Fruit fly (Drosophila melanogaster) whole organism, embryonic: ENCODE results near the gene nst.

ENCODE experiments used
- Blimp-1 ChIP-seq: fragments of 200-800 bp; sonication (Bioruptor generic); optimal IDR thresholded peaks from 3 replicates; lab custom pipeline; 2018; ENCODE audit warnings: missing biosample characterization, missing genetic modification characterization, mild to moderate bottlenecking, moderate library complexity, missing genetic modification reagents
- CG1024 ChIP-seq: fragments of 200-800 bp; sonication (Bioruptor generic); IDR thresholded peaks from 2 replicates; pipeline ENCODE4 v1.3.6; 2022; ENCODE audit warnings: missing biosample characterization, missing genetic modification characterization
- CG10565 ChIP-seq: fragments of 200-800 bp; sonication (Bioruptor generic); optimal IDR thresholded peaks from 3 replicates; lab custom pipeline; 2016; ENCODE audit warnings: missing biosample characterization, mild to moderate bottlenecking, missing genetic modification characterization
- CG10979 ChIP-seq: fragments of 200-800 bp; sonication (Bioruptor generic); optimal IDR thresholded peaks from 2 replicates; lab custom pipeline; 2018; ENCODE audit warnings: missing biosample characterization, mild to moderate bottlenecking, missing genetic modification characterization, moderate library complexity
- CG12104 ChIP-seq: fragments of 200-800 bp; sonication (Bioruptor generic); optimal IDR thresholded peaks from 3 replicates; lab custom pipeline; 2016; ENCODE audit warnings: missing biosample characterization, missing genetic modification characterization
- CG13424 ChIP-seq: fragments of 200-800 bp; sonication (Bioruptor generic); optimal IDR thresholded peaks from 2 replicates; lab custom pipeline; 2019; ENCODE audit warnings: missing biosample characterization, mild to moderate bottlenecking, missing genetic modification characterization, moderate library complexity
- CG14710 ChIP-seq: fragments of 200-800 bp; sonication (Bioruptor generic); optimal IDR thresholded peaks from 3 replicates; lab custom pipeline; 2019; ENCODE audit warnings: missing biosample characterization, mild to moderate bottlenecking, missing genetic modification characterization, moderate library complexity
- CG14860 ChIP-seq: fragments of 200-800 bp; sonication (Bioruptor generic); IDR thresholded peaks from 3 replicates; pipeline ENCODE4 v1.3.6; 2022; ENCODE audit warnings: missing biosample characterization, missing genetic modification characterization; ENCODE audit not compliant: partially characterized antibody
- CG15269 ChIP-seq: fragments of 200-800 bp; sonication (Bioruptor generic); optimal IDR thresholded peaks from 2 replicates; lab custom pipeline; 2018; ENCODE audit warnings: missing biosample characterization, mild to moderate bottlenecking, missing genetic modification characterization, moderate library complexity
- CG1603 ChIP-seq: fragments of 200-800 bp; sonication (Bioruptor generic); optimal IDR thresholded peaks from 2 replicates; lab custom pipeline; 2019; ENCODE audit warnings: missing biosample characterization, mild to moderate bottlenecking, missing genetic modification characterization, moderate library complexity
- CG16813 ChIP-seq: fragments of 200-800 bp; sonication (Bioruptor generic); IDR thresholded peaks from 3 replicates; pipeline ENCODE4 v1.3.6; 2022; ENCODE audit warnings: missing biosample characterization, missing genetic modification characterization; ENCODE audit not compliant: partially characterized antibody
- CG17186 ChIP-seq: fragments of 200-800 bp; sonication (Bioruptor generic); optimal IDR thresholded peaks from 3 replicates; lab custom pipeline; 2017; ENCODE audit warnings: missing biosample characterization, missing genetic modification reagents, missing genetic modification characterization
- CG17328 ChIP-seq: fragments of 200-800 bp; sonication (Bioruptor generic); IDR thresholded peaks from 2 replicates; pipeline ENCODE4 v1.3.6; 2022; ENCODE audit warnings: missing biosample characterization, missing genetic modification characterization
- CG17612 ChIP-seq: fragments of 200-800 bp; sonication (Bioruptor generic); IDR thresholded peaks from 2 replicates; pipeline ENCODE4 v1.3.6; 2022; ENCODE audit warnings: missing biosample characterization, missing genetic modification characterization
- CG31441 ChIP-seq: fragments of 200-800 bp; sonication (Bioruptor generic); IDR thresholded peaks from 2 replicates; pipeline ENCODE4 v1.3.6; 2022; ENCODE audit warnings: missing biosample characterization, missing genetic modification characterization
- CG5180 ChIP-seq: fragments of 200-800 bp; sonication (Bioruptor generic); optimal IDR thresholded peaks from 3 replicates; lab custom pipeline; 2017; ENCODE audit warnings: missing biosample characterization, missing genetic modification characterization, mild to moderate bottlenecking, moderate library complexity, missing genetic modification reagents
- CG5245 ChIP-seq: fragments of 200-800 bp; sonication (Bioruptor generic); optimal IDR thresholded peaks from 3 replicates; lab custom pipeline; 2016; ENCODE audit warnings: missing biosample characterization, missing genetic modification characterization
- CG6689 ChIP-seq: fragments of 200-800 bp; sonication (Bioruptor generic); IDR thresholded peaks from 2 replicates; pipeline ENCODE4 v1.3.6; 2022; ENCODE audit warnings: missing biosample characterization, missing genetic modification characterization
- CG9609 ChIP-seq: fragments of 200-800 bp; sonication (Bioruptor generic); optimal IDR thresholded peaks from 3 replicates; lab custom pipeline; 2016; ENCODE audit warnings: missing biosample characterization, missing genetic modification characterization
- D19B ChIP-seq: fragments of 200-800 bp; sonication (Bioruptor generic); optimal IDR thresholded peaks from 2 replicates; lab custom pipeline; 2017; ENCODE audit warnings: missing biosample characterization, mild to moderate bottlenecking, missing genetic modification characterization
- Eip74EF ChIP-seq, 2 experiments: fragments of 200-800 bp in 1 of 2; fragments of >200 bp in 1 of 2; sonication (Bioruptor generic) in 1 of 2; optimal IDR thresholded peaks; 2 replicates each; lab custom pipeline; 2017 to 2019; ENCODE audit warnings: missing biosample characterization in 2 of 2, missing genetic modification characterization in 2 of 2, mild to moderate bottlenecking in 1 of 2, moderate library complexity in 1 of 2
- Hr3 ChIP-seq: fragments of 200-800 bp; sonication (Bioruptor generic); optimal IDR thresholded peaks from 3 replicates; lab custom pipeline; 2016; ENCODE audit warnings: missing biosample characterization, missing genetic modification characterization
- NfI ChIP-seq: fragments of 200-800 bp; sonication (Bioruptor generic); optimal IDR thresholded peaks from 3 replicates; lab custom pipeline; 2018; ENCODE audit warnings: missing biosample characterization, mild to moderate bottlenecking, missing genetic modification characterization, moderate library complexity
- Ptx1 ChIP-seq: fragments of 200-800 bp; sonication (Bioruptor generic); IDR thresholded peaks from 2 replicates; pipeline ENCODE4 v1.3.6; 2022; ENCODE audit warnings: missing biosample characterization, missing genetic modification characterization
- Taf1 ChIP-seq: fragments of 200-800 bp; sonication (Bioruptor generic); IDR thresholded peaks from 2 replicates; pipeline ENCODE4 v1.3.6; 2022; ENCODE audit warnings: missing biosample characterization, missing genetic modification characterization
- Usf ChIP-seq: fragments of 200-800 bp; sonication (Bioruptor generic); optimal IDR thresholded peaks from 2 replicates; lab custom pipeline; 2017; ENCODE audit warnings: missing genotype, missing biosample characterization, missing genetic modification characterization
- Xbp1 ChIP-seq: fragments of 200-800 bp; sonication (Bioruptor generic); optimal IDR thresholded peaks from 3 replicates; lab custom pipeline; 2016; ENCODE audit warnings: missing biosample characterization, mild to moderate bottlenecking, missing genetic modification characterization
- bcd ChIP-seq: fragments of 200-800 bp; sonication (Bioruptor generic); optimal IDR thresholded peaks from 2 replicates; lab custom pipeline; 2017; ENCODE audit warnings: missing biosample characterization, mild to moderate bottlenecking, missing genetic modification characterization
- btn ChIP-seq: fragments of 200-800 bp; sonication (Bioruptor generic); optimal IDR thresholded peaks from 2 replicates; lab custom pipeline; 2016; ENCODE audit warnings: missing biosample characterization, missing genetic modification characterization
- cas ChIP-seq: fragments of 200-800 bp; sonication (Bioruptor generic); IDR thresholded peaks from 2 replicates; pipeline ENCODE4 v1.3.6; 2022; ENCODE audit warnings: missing biosample characterization, missing genetic modification characterization
- caup ChIP-seq: fragments of 200-800 bp; sonication (Bioruptor generic); optimal IDR thresholded peaks from 3 replicates; lab custom pipeline; 2017; ENCODE audit warnings: missing biosample characterization, mild to moderate bottlenecking, missing genetic modification characterization, moderate library complexity; ENCODE audit not compliant: severe bottlenecking
- chif ChIP-seq, 2 experiments: fragments of 200-800 bp; sonication (Bioruptor generic); optimal IDR thresholded peaks; 3 replicates each; lab custom pipeline; 2016; ENCODE audit warnings: missing biosample characterization in 2 of 2, missing genetic modification characterization in 2 of 2
- chm ChIP-seq: fragments of 200-800 bp; sonication (Bioruptor generic); IDR thresholded peaks from 2 replicates; pipeline ENCODE4 v1.3.6; 2022; ENCODE audit warnings: missing biosample characterization, missing genetic modification characterization
- corto ChIP-seq: fragments of 200-800 bp; sonication (Bioruptor generic); optimal IDR thresholded peaks from 2 replicates; lab custom pipeline; 2016; ENCODE audit warnings: missing biosample characterization, mild to moderate bottlenecking, missing genetic modification characterization, moderate library complexity
- dm ChIP-seq: fragments of 200-800 bp; sonication (Bioruptor generic); optimal IDR thresholded peaks from 3 replicates; lab custom pipeline; 2016; ENCODE audit warnings: missing biosample characterization, missing genetic modification characterization
- ewg ChIP-seq: fragments of 200-800 bp; sonication (Bioruptor generic); optimal IDR thresholded peaks from 3 replicates; lab custom pipeline; 2017; ENCODE audit warnings: mild to moderate bottlenecking, missing biosample characterization, missing genetic modification reagents, missing genetic modification characterization
- gem ChIP-seq: fragments of 200-800 bp; sonication (Bioruptor generic); optimal IDR thresholded peaks from 2 replicates; lab custom pipeline; 2019; ENCODE audit warnings: missing biosample characterization, mild to moderate bottlenecking, missing genetic modification characterization, moderate library complexity
- grau ChIP-seq: fragments of 200-800 bp; optimal IDR thresholded peaks from 3 replicates; lab custom pipeline; 2019; ENCODE audit warnings: missing biosample characterization, mild to moderate bottlenecking, missing genetic modification characterization, moderate library complexity
- ind ChIP-seq: fragments of 200-800 bp; sonication (Bioruptor generic); optimal IDR thresholded peaks from 3 replicates; lab custom pipeline; 2016; ENCODE audit warnings: missing biosample characterization, missing genetic modification characterization
- kni ChIP-seq: fragments of 200-800 bp; sonication (Bioruptor generic); optimal IDR thresholded peaks from 3 replicates; lab custom pipeline; 2017; ENCODE audit warnings: mild to moderate bottlenecking, missing biosample characterization, missing genetic modification reagents, missing genetic modification characterization
- luna ChIP-seq: fragments of 200-800 bp; sonication (Bioruptor generic); optimal IDR thresholded peaks from 2 replicates; lab custom pipeline; 2016; ENCODE audit warnings: missing biosample characterization, missing genetic modification characterization
- maf-S ChIP-seq: fragments of 200-800 bp; sonication (Bioruptor generic); optimal IDR thresholded peaks from 2 replicates; lab custom pipeline; 2016; ENCODE audit warnings: missing biosample characterization, missing genetic modification characterization
- pb ChIP-seq: fragments of 200-800 bp; sonication (Bioruptor generic); optimal IDR thresholded peaks from 3 replicates; lab custom pipeline; 2016; ENCODE audit warnings: missing biosample characterization, missing genetic modification characterization
- pita ChIP-seq: fragments of 200-800 bp; sonication (Bioruptor generic); optimal IDR thresholded peaks from 2 replicates; lab custom pipeline; 2017; ENCODE audit warnings: missing biosample characterization, mild to moderate bottlenecking, missing genetic modification characterization
- row ChIP-seq: fragments of 200-800 bp; sonication (Bioruptor generic); IDR thresholded peaks from 3 replicates; pipeline ENCODE4 v1.3.6; 2022; ENCODE audit warnings: missing biosample characterization, missing genetic modification characterization
- slbo ChIP-seq: fragments of 200-800 bp; sonication (Bioruptor generic); IDR thresholded peaks from 2 replicates; pipeline ENCODE4 v1.3.6; 2022; ENCODE audit warnings: missing biosample characterization, missing genetic modification characterization
- unpg ChIP-seq: fragments of 200-800 bp; sonication (Bioruptor generic); optimal IDR thresholded peaks from 3 replicates; lab custom pipeline; 2018; ENCODE audit warnings: missing biosample characterization, mild to moderate bottlenecking, missing genetic modification characterization, moderate library complexity
- usp ChIP-seq: fragments of >200 bp; optimal IDR thresholded peaks from 2 replicates; lab custom pipeline; 2017; ENCODE audit warnings: missing biosample characterization, missing genetic modification characterization
- vvl ChIP-seq: fragments of 200-800 bp; sonication (Bioruptor generic); IDR thresholded peaks from 2 replicates; pipeline ENCODE4 v1.3.6; 2022; ENCODE audit warnings: missing biosample characterization, missing genetic modification characterization
- z ChIP-seq: fragments of 200-800 bp; sonication (Bioruptor generic); IDR thresholded peaks from 3 replicates; pipeline ENCODE4 v1.3.6; 2022; ENCODE audit warnings: missing biosample characterization, missing genetic modification characterization

The nst gene

DNA sequence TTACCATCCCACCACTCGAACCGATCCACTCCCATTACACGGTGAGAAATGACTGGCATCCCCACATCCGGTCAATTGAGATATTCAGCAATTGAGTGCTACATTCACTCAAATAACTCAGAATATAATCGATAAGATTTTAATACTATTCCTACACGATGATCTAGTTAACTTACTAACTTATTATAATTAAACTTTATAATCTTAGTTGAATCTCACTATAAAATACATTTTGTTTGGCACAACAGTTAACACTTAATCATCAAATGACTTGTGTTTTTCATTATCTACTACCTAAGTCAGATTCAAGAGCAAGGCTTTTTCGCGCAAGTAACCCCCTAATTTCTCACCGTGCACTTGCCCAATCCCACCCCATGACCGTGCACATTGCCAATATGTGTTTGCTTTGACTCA, 34.7 kb downstream of the nst start (continued):
- peak; percentile 62 for TF ChIP-seq CG13424 (tag; lab: Kevin White, UChicago)
- peak; percentile 90 for TF ChIP-seq z (GFP tag; lab: Robert Waterston, UW)
- TF ChIP-seq D19B (GFP tag; lab: Kevin White, UChicago), result no peak
- 0 out of 2 replicates have a peak, but pooled peaks have one; percentile 19 for TF ChIP-seq CG6689
- no peak for TF ChIP-seq chm (GFP tag; lab: Robert Waterston, UW)
- peak; percentile 37 for TF ChIP-seq ind
- TF ChIP-seq CG31441 (GFP tag; lab: Robert Waterston, UW), result no peak; the same call in 1 of the 2 replicates
- TF ChIP-seq CG10565 (GFP tag; lab: Kevin White, UChicago), result no peak
- no peak for TF ChIP-seq btn
- TF ChIP-seq CG16813 (GFP tag; lab: Robert Waterston, UW), result no peak
- TF ChIP-seq CG15269 (tag; lab: Kevin White, UChicago), result peak; percentile 49
- TF ChIP-seq gem (tag; lab: Kevin White, UChicago), result peak; percentile 66
- no peak for TF ChIP-seq CG14860 (GFP tag; lab: Robert Waterston, UW)
- TF ChIP-seq grau (tag; lab: Kevin White, UChicago), result peak; percentile 64
- no peak for TF ChIP-seq CG17186 (GFP tag; lab: Kevin White, UChicago)
- no peak for TF ChIP-seq usp (GFP tag; lab: Kevin White, UChicago)
- no peak for TF ChIP-seq Taf1 (GFP tag; lab: Robert Waterston, UW)
- TF ChIP-seq Xbp1 (GFP tag; lab: Kevin White, UChicago), result peak; percentile 36
- no peak for TF ChIP-seq pb (GFP tag; lab: Kevin White, UChicago)
- TF ChIP-seq CG5245 (GFP tag; lab: Kevin White, UChicago), result no peak
- no peak for TF ChIP-seq luna
- TF ChIP-seq vvl, result 0 out of 2 replicates have a peak, but pooled peaks have one; percentile 19
- TF ChIP-seq Usf (GFP tag; lab: Kevin White, UChicago), result peak; percentile 34
- TF ChIP-seq cas (GFP tag; lab: Robert Waterston, UW), result no peak
- TF ChIP-seq CG14710 (tag; lab: Kevin White, UChicago), result peak; percentile 24
- TF ChIP-seq maf-S (GFP tag; lab: Kevin White, UChicago), result no peak
- peak; percentile 31 for TF ChIP-seq NfI (GFP tag; lab: Kevin White, UChicago)
- TF ChIP-seq unpg (GFP tag; lab: Kevin White, UChicago), result peak; percentile 32
- TF ChIP-seq CG9609 (GFP tag; lab: Kevin White, UChicago), result no peak
- peak; percentile 18 for TF ChIP-seq CG1603
- TF ChIP-seq Ptx1 (GFP tag; lab: Robert Waterston, UW), result 0 out of 2 replicates have a peak, but pooled peaks have one; percentile 27
- TF ChIP-seq bcd (GFP tag; lab: Kevin White, UChicago), result peak; percentile 15
- TF ChIP-seq CG17612 (GFP tag; lab: Robert Waterston, UW), result no peak
- peak; percentile 60 for TF ChIP-seq corto (GFP tag; lab: Kevin White, UChicago)
- TF ChIP-seq CG5180 (GFP tag; lab: Kevin White, UChicago), result peak; percentile 27
- no peak for TF ChIP-seq kni
- no peak for TF ChIP-seq CG17328 (GFP tag; lab: Robert Waterston, UW)
- TF ChIP-seq slbo (GFP tag; lab: Robert Waterston, UW), result 0 out of 2 replicates have a peak, but pooled peaks have one; percentile 19
- no peak for TF ChIP-seq CG1024 (GFP tag; lab: Robert Waterston, UW)
- TF ChIP-seq caup, result peak; percentile 11
- peak; percentile 42; the same call in 2 of the 3 replicates for TF ChIP-seq row
- TF ChIP-seq Blimp-1 (GFP tag; lab: Kevin White, UChicago), result peak; percentile 44
- peak; percentile 7 for TF ChIP-seq CG12104
- TF ChIP-seq chif (GFP tag; optimal IDR thresholded peaks at IDR 0.05; lab: Kevin White, UChicago), result peak in 1 of 2 experiments; percentile 12
- TF ChIP-seq Eip74EF (GFP tag; optimal IDR thresholded peaks at IDR 0.05; lab: Kevin White, UChicago), result peak in 1 of 2 experiments; percentile 5
- no peak for TF ChIP-seq dm (GFP tag; lab: Kevin White, UChicago)
- TF ChIP-seq CG10979 (tag; lab: Kevin White, UChicago), result peak; percentile 54
- no peak for TF ChIP-seq Hr3 (GFP tag; lab: Kevin White, UChicago)
- no peak for TF ChIP-seq ewg (GFP tag; lab: Kevin White, UChicago)
- TF ChIP-seq pita, result no peak
